Fruit fly (Drosophila melanogaster): ENCODE measurements around the gene CG17751.

DNA sequence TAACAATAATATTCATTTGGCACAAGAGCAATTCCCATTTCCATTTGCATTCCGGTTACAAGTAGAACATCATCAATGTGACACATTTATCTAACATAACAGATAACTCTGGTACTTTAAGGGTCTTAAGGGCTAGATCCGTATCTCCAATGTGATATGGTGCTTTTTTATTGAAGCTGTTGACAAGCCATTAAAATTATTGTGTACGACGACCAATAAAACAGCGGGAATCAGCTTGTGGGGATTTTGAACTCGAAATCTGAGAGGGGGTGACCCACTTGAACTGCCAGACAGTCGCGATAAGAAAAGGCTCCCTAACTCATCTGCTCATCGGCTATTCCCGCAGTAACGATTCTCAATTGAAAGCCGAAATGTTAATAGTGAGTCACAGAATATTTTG is 35.9 kb upstream of the CG17751 start:
- TF ChIP-seq pan (optimal IDR thresholded peaks at IDR 0.05): no peak
- TF ChIP-seq CG8478 (optimal IDR thresholded peaks at IDR 0.05): no peak
- no peak for TF ChIP-seq psq (optimal IDR thresholded peaks at IDR 0.05)
- no peak for TF ChIP-seq Dll (optimal IDR thresholded peaks at IDR 0.05)
- TF ChIP-seq usp (GFP tag; optimal IDR thresholded peaks at IDR 0.05): no peak
